Worm (Caenorhabditis elegans) whole organism, L3 larva: ENCODE data around the gene clec-226.

ENCODE experiments used
- ZK546.5 ChIP-seq: sonication (generic microtip); optimal IDR thresholded peaks from 2 replicates; lab custom pipeline; 2017; ENCODE audit warnings: missing biosample characterization, missing genetic modification characterization
- aly-2 ChIP-seq: fragments of 150-350 bp; optimal IDR thresholded peaks from 2 replicates; lab custom pipeline; 2014; ENCODE audit warnings: missing biosample characterization, missing genetic modification characterization
- ama-1 ChIP-seq: fragments of 150-350 bp; optimal IDR thresholded peaks from 2 replicates; lab custom pipeline; 2018
- ceh-16 ChIP-seq: sonication (generic microtip); optimal IDR thresholded peaks from 2 replicates; lab custom pipeline; 2017; ENCODE audit warnings: missing biosample characterization, missing genetic modification characterization
- ceh-28 ChIP-seq: fragments of 150-350 bp; optimal IDR thresholded peaks from 2 replicates; lab custom pipeline; 2014; ENCODE audit warnings: missing biosample characterization, missing genetic modification reagents, missing genetic modification characterization
- ceh-82 ChIP-seq: fragments of 150-350 bp; optimal IDR thresholded peaks from 2 replicates; lab custom pipeline; 2014; ENCODE audit warnings: missing biosample characterization, missing genetic modification characterization
- ceh-9 ChIP-seq: sonication (generic microtip); optimal IDR thresholded peaks from 2 replicates; lab custom pipeline; 2018; ENCODE audit warnings: missing biosample characterization, missing genetic modification characterization
- daf-12 ChIP-seq: fragments of 150-350 bp; optimal IDR thresholded peaks from 2 replicates; lab custom pipeline; 2014; ENCODE audit warnings: missing biosample characterization, missing genetic modification reagents, missing genetic modification characterization
- egl-27 ChIP-seq: sonication (generic microtip); optimal IDR thresholded peaks from 4 replicates; lab custom pipeline; 2017; ENCODE audit warnings: missing biosample characterization, missing genetic modification reagents, missing genetic modification characterization
- egl-5 ChIP-seq: fragments of 150-350 bp; optimal IDR thresholded peaks from 2 replicates; lab custom pipeline; 2017; ENCODE audit warnings: missing biosample characterization, missing genetic modification reagents, missing genetic modification characterization, inconsistent platforms
- elt-2 ChIP-seq: sonication (generic microtip); optimal IDR thresholded peaks from 2 replicates; lab custom pipeline; 2016; ENCODE audit warnings: missing genetic modification reagents, mild to moderate bottlenecking, missing genetic modification characterization, missing compliant biosample characterization
- elt-3 ChIP-seq, 3 experiments: fragments of 150-350 bp in 1 of 3; sonication (generic microtip) in 2 of 3; optimal IDR thresholded peaks; 2 replicates in 2 of 3; 4 replicates in 1 of 3; lab custom pipeline; 2014 to 2017; ENCODE audit warnings: missing biosample characterization in 3 of 3, missing genetic modification characterization in 3 of 3
- lin-39 ChIP-seq: fragments of 150-350 bp; optimal IDR thresholded peaks from 2 replicates; lab custom pipeline; 2018; ENCODE audit warnings: missing biosample characterization, missing genetic modification reagents, missing genetic modification characterization
- lsy-12 ChIP-seq: sonication (generic microtip); optimal IDR thresholded peaks from 2 replicates; lab custom pipeline; 2016; ENCODE audit warnings: mild to moderate bottlenecking, missing genetic modification characterization, missing compliant biosample characterization
- mdl-1 ChIP-seq: fragments of 150-350 bp; optimal IDR thresholded peaks from 2 replicates; lab custom pipeline; 2014; ENCODE audit warnings: missing biosample characterization, missing genetic modification characterization
- mml-1 ChIP-seq: fragments of 150-350 bp; sonication (generic microtip); optimal IDR thresholded peaks from 3 replicates; lab custom pipeline; 2014; ENCODE audit warnings: missing biosample characterization, missing genetic modification characterization
- nfya-1 ChIP-seq: sonication (generic microtip); optimal IDR thresholded peaks from 2 replicates; lab custom pipeline; 2017; ENCODE audit warnings: missing genetic modification characterization, mild to moderate bottlenecking, missing compliant biosample characterization, antibody characterized with exemption, moderate library complexity; ENCODE audit not compliant: insufficient read depth
- nhr-11 ChIP-seq: fragments of 150-350 bp; optimal IDR thresholded peaks from 2 replicates; lab custom pipeline; 2014; ENCODE audit warnings: missing biosample characterization, missing genetic modification characterization
- nhr-12 ChIP-seq: fragments of 150-350 bp; optimal IDR thresholded peaks from 2 replicates; lab custom pipeline; 2014; ENCODE audit warnings: missing biosample characterization, missing genetic modification characterization
- nhr-23 ChIP-seq: fragments of 150-350 bp; optimal IDR thresholded peaks from 2 replicates; lab custom pipeline; 2014; ENCODE audit warnings: missing biosample characterization, missing genetic modification reagents, missing genetic modification characterization
- nhr-237 ChIP-seq: fragments of 150-350 bp; optimal IDR thresholded peaks from 2 replicates; lab custom pipeline; 2014; ENCODE audit warnings: missing biosample characterization, missing genetic modification characterization
- nhr-25 ChIP-seq: sonication (generic microtip); optimal IDR thresholded peaks from 2 replicates; lab custom pipeline; 2017; ENCODE audit warnings: missing biosample characterization, missing genetic modification characterization
- nhr-43 ChIP-seq: sonication (generic microtip); optimal IDR thresholded peaks from 2 replicates; lab custom pipeline; 2016; ENCODE audit warnings: mild to moderate bottlenecking, missing genetic modification characterization, missing compliant biosample characterization; ENCODE audit not compliant: poor library complexity, severe bottlenecking
- nhr-67 ChIP-seq: fragments of 150-350 bp; optimal IDR thresholded peaks from 2 replicates; lab custom pipeline; 2014; ENCODE audit warnings: missing biosample characterization, missing genetic modification characterization
- pqm-1 ChIP-seq: fragments of 150-350 bp; optimal IDR thresholded peaks from 2 replicates; lab custom pipeline; 2017; ENCODE audit warnings: missing biosample characterization, missing genetic modification characterization, inconsistent platforms
- sea-2 ChIP-seq: fragments of 150-350 bp; sonication (generic microtip); optimal IDR thresholded peaks from 4 replicates; lab custom pipeline; 2014; ENCODE audit warnings: missing biosample characterization, missing genetic modification reagents, missing genetic modification characterization
- snpc-4 ChIP-seq: fragments of 150-350 bp; optimal IDR thresholded peaks from 2 replicates; lab custom pipeline; 2014; ENCODE audit warnings: missing biosample characterization, missing genetic modification characterization
- tbx-2 ChIP-seq: sonication (generic microtip); optimal IDR thresholded peaks from 2 replicates; lab custom pipeline; 2016; ENCODE audit warnings: mild to moderate bottlenecking, missing genetic modification characterization, missing compliant biosample characterization
- unc-39 ChIP-seq: sonication (generic microtip); optimal IDR thresholded peaks from 4 replicates; lab custom pipeline; 2017; ENCODE audit warnings: missing biosample characterization, missing genetic modification characterization
- unc-62 ChIP-seq: fragments of 150-350 bp; sonication (generic microtip); optimal IDR thresholded peaks from 4 replicates; lab custom pipeline; 2014; ENCODE audit warnings: missing biosample characterization, missing genetic modification reagents, missing genetic modification characterization
- ztf-4 ChIP-seq: fragments of 150-350 bp; optimal IDR thresholded peaks from 2 replicates; lab custom pipeline; 2014; ENCODE audit warnings: missing biosample characterization, missing genetic modification characterization

The clec-226 gene

DNA sequence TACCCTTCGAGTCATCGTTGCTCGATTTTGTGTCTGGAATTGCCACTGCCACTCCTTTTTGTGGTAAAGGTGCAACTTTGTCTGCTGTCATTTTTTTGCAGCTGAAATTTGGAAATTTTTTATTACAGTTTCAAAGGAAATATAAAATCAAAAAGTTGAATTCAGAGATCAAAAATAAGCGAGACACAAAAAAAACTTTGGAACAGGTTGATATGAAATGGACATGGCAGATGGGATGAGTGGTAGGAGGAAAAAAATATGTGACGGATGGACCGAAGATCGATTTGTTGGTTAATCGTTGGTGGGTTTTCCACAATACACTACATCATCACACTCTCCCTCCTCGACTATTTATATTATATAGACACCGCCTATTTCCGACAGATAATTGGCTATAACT lies 12.2 kb upstream of the clec-226 start, which contains the start of gene R10D12.1:
Gene R10D12.1 (minus strand): TSS at position 101 of the 400 bp plus-strand sequence.
- TF ChIP-seq nhr-25 (no peak), mdl-1 (tag; lab: Kevin White, UChicago) (no peak), nhr-67 (tag; lab: Kevin White, UChicago) (no peak), ceh-16 (no peak), nhr-23 (no peak), snpc-4 (tag; lab: Kevin White, UChicago) (no peak), elt-2 (no peak), ZK546.5 (tag; lab: Kevin White, UChicago) (no peak), lsy-12 (tag; lab: Kevin White, UChicago) (no peak), egl-5 (tag; lab: Kevin White, UChicago) (no peak), daf-12 (tag; lab: Kevin White, UChicago) (no peak), ceh-28 (no peak), egl-27 (tag; lab: Kevin White, UChicago) (no peak), lin-39 (tag; lab: Kevin White, UChicago) (no peak), tbx-2 (tag; lab: Kevin White, UChicago) (no peak), nfya-1 (no peak), pqm-1 (tag; lab: Kevin White, UChicago) (no peak)

DNA sequence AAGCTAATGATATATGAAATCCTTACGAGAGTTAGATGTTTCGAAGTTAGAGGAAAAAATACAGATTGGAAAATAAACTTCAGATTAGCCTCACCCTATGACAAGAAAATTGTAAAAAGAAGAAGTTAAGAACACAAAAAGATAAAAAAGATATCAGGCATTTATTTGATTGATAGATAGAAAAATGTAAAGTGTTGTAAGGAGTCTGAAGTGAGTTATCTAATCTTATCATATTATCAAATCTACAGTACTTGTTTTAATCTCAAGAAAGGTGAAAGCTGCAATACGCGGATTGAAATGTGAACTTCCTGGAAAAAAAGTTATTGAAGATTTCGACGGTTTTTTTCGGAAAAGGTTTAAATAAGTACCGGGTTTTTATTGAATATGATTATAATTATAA lies 11.3 kb upstream of the clec-226 start:
- TF ChIP-seq ztf-4 (tag; lab: Kevin White, UChicago) (no peak), elt-3 (tag; optimal IDR thresholded peaks at IDR 0.05; lab: Kevin White, UChicago) (peak in 1 of 3 experiments; percentile 42)

- TF ChIP-seq nhr-12 (tag; lab: Kevin White, UChicago) (no peak), sea-2 (no peak), nhr-43 (tag; lab: Kevin White, UChicago) (peak; percentile 49), nhr-25 (peak; percentile 16), nhr-23 (peak; percentile 29), elt-3 (tag; optimal IDR thresholded peaks at IDR 0.05; lab: Kevin White, UChicago) (peak in 1 of 3 experiments; percentile 27)
These were observed 10.7 kb upstream of the clec-226 start for ce11 chrV:13936052-13936451.

DNA sequence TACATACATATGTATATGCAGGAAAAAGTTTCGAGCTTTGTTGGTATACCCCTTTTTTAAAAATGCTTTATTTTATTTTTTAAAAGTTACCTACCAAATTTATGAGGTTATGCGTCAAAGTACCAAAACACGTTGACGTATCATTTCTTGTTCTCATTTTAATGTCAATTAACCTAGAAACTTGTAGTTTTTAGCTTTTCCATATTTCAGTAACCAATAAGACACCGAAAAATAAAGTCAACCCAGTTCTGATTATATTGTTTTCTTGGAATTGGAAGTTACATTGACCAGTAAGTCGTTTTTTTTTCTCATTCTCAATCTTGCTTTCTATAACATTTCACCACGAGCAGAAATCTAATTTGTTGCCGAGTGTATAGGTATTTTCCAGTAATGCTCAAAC lies 9.9 kb upstream of the clec-226 start, which contains the start of gene srw-145:
Gene srw-145 (plus strand): TSS at position 301 of the 400 bp plus-strand sequence.
- TF ChIP-seq nhr-11 (tag; lab: Kevin White, UChicago) = peak; percentile 62
- no peak for TF ChIP-seq mml-1 (tag; lab: Kevin White, UChicago)
- TF ChIP-seq nhr-67 (tag; lab: Kevin White, UChicago) = no peak
- TF ChIP-seq nhr-237 (tag; lab: Kevin White, UChicago) = no peak
- TF ChIP-seq, all 47 proteins: peak for 1

ce11 chrV:13942082-13942481 lies 4.7 kb upstream of the clec-226 start, which contains the start of gene dpr-1:
Gene dpr-1 (minus strand): TSS chrV:13942182.
- TF ChIP-seq nhr-23 = no peak
- no peak for TF ChIP-seq nhr-12 (tag; lab: Kevin White, UChicago)
- no peak for TF ChIP-seq ceh-9 (tag; lab: Kevin White, UChicago)
- TF ChIP-seq ZK546.5 (tag; lab: Kevin White, UChicago) = no peak
- no peak for TF ChIP-seq ama-1 (lab: Kevin White, UChicago)
- no peak for TF ChIP-seq aly-2
- no peak for TF ChIP-seq lin-39 (tag; lab: Kevin White, UChicago)
- TF ChIP-seq ztf-4 (tag; lab: Kevin White, UChicago) = no peak
- no peak for TF ChIP-seq ceh-82 (tag; lab: Kevin White, UChicago)
- TF ChIP-seq nfya-1 = no peak
- TF ChIP-seq nhr-67 (tag; lab: Kevin White, UChicago) = no peak
- no peak for TF ChIP-seq egl-27 (tag; lab: Kevin White, UChicago)

DNA sequence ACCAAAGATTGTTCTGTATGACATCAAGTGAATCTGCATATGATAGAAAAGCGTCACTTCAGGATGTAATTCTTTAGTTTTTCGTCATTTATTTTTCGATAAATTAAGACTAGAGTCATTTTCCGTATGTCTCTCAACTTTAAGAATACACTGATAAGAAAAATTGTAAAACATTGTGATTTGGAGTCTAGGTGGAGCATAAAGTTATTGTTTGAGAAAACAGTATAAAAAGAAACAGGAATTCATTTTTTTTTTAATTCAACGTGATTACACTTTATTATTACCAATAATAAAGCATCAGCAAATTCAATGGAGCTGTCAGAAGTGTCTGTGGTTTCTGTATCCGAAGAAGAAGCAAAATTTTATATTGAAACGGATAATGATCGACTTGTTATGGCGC lies 2.2 kb downstream of the clec-226 start, which contains the start of gene R10D12.6:
Gene R10D12.6 (plus strand): TSS at position 301 of the 400 bp plus-strand sequence.
- TF ChIP-seq pqm-1 (tag; lab: Kevin White, UChicago) (peak; percentile 38), nhr-11 (tag; lab: Kevin White, UChicago) (no peak), elt-2 (peak; percentile 3)

DNA sequence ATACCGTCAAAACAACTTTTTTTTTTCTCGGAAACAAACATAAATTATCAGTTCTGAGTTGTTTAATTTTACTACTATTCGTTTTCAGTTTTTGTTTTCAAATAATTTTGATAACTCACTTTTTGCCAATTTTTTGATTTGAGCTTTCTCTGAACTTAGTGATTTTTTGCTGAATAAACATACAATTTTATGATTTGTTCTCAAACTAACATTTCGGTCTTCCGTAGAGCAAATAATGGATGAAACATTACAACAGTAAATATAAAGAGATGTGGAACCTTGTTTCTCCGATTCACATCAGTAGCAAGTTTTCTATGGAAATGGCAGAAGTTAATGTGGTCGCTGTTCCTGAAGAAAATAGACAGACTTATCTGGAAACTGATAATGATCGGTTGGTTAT lies 3.0 kb downstream of the clec-226 start, which contains the start of gene R10D12.7:
Gene R10D12.7 (plus strand): TSS at position 301 of the 400 bp plus-strand sequence.
- TF ChIP-seq nhr-43 (tag; lab: Kevin White, UChicago) (no peak), aly-2 (no peak), nhr-11 (tag; lab: Kevin White, UChicago) (no peak), elt-3 (tag; optimal IDR thresholded peaks at IDR 0.05; lab: Kevin White, UChicago) (no peak), mml-1 (tag; lab: Kevin White, UChicago) (no peak), unc-62 (GFP tag; lab: Kevin White, UChicago) (no peak), nhr-237 (tag; lab: Kevin White, UChicago) (no peak), unc-39 (no peak)
